Worm (Caenorhabditis elegans): ENCODE results near the gene T26C5.4.

DNA sequence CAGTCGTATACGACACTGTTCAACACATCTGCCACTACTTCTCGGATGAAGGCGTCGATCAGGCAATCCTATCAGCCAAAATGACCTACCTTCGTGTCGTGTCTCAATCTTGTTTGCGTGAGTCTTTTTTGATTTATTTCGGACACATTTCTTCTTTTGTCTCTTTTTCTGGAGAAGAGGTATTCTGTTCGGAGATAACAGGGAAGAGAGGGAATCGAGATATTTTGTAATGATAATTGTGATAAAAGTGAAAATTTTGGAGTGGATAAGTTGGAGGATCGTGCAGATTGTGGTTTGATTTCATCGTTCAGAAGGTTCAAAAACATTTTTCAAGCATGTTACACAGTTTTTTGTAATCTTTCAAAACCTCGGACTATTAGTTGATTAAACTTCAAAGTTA, 16.5 kb downstream of the T26C5.4 start:
- no peak for TF ChIP-seq tbx-37 (GFP tag; conservative IDR thresholded peaks at IDR 0.05)
- TF ChIP-seq ets-7 (tag; optimal IDR thresholded peaks at IDR 0.05), result no peak
